Worm (Caenorhabditis elegans) whole organism, young adult: ENCODE results near the gene spp-8.

Experiments used
- dpl-1 ChIP-seq: fragments of 150-350 bp; optimal IDR thresholded peaks from 2 replicates; lab custom pipeline; 2014; ENCODE audit warnings: missing biosample characterization, missing genetic modification reagents, missing genetic modification characterization
- lag-1 ChIP-seq: fragments of 200-800 bp; sonication (Bioruptor generic); IDR thresholded peaks from 2 replicates; pipeline ENCODE4 v1.3.6; 2022; ENCODE audit warnings: missing genetic modification reagents, missing genetic modification characterization, missing compliant biosample characterization
- rec-8 ChIP-seq, 2 experiments: sonication (generic microtip); optimal IDR thresholded peaks; 2 replicates each; lab custom pipeline; 2016; ENCODE audit warnings: mild to moderate bottlenecking in 2 of 2, missing genetic modification characterization in 2 of 2, missing genetic modification reagents in 2 of 2, missing genotype in 2 of 2, missing biosample characterization in 1 of 2, missing compliant biosample characterization in 1 of 2, moderate library complexity in 1 of 2
- somi-1 ChIP-seq: fragments of 200-800 bp; sonication (Bioruptor generic); optimal IDR thresholded peaks from 2 replicates; lab custom pipeline; 2018; ENCODE audit warnings: mild to moderate bottlenecking, missing genetic modification characterization, missing compliant biosample characterization
- unc-62 ChIP-seq: fragments of 150-350 bp; optimal IDR thresholded peaks from 2 replicates; lab custom pipeline; 2014; ENCODE audit warnings: missing biosample characterization, missing genetic modification reagents, missing genetic modification characterization
- xnd-1 ChIP-seq: sonication (generic microtip); optimal IDR thresholded peaks from 2 replicates; lab custom pipeline; 2016; ENCODE audit warnings: missing genotype, missing genetic modification reagents, missing genetic modification characterization, missing compliant biosample characterization

ce11 chrIV:8432709-8433108 lies 48.8 kb upstream of the spp-8 start, which contains the start of the genes T26A8.4 and pdtf-1:
- no peak for TF ChIP-seq rec-8 (tag; optimal IDR thresholded peaks at IDR 0.05; lab: Kevin White, UChicago)
- no peak for TF ChIP-seq xnd-1 (tag; lab: Kevin White, UChicago)
- peak; percentile 58 for TF ChIP-seq somi-1
- peak; percentile 73 for TF ChIP-seq unc-62 (GFP tag; lab: Kevin White, UChicago)
- no peak for TF ChIP-seq lag-1 (GFP tag; lab: Robert Waterston, UW)
- peak; percentile 60 for TF ChIP-seq dpl-1
